Fruit fly (Drosophila melanogaster) S2 (cell line): Measurements from ENCODE around the gene Tmx3.

Experiments
- CG8478 ChIP-seq: fragments of >200 bp; optimal IDR thresholded peaks from 2 replicates; lab custom pipeline; 2018
- CTCF ChIP-seq, 2 experiments: fragments of >200 bp; optimal IDR thresholded peaks; 2 replicates each; lab custom pipeline; 2018

The Tmx3 gene

dm6 chr3L:16217203-16217602 lies 11.7 kb upstream of the Tmx3 start, which contains the start of gene CG13073:
Gene CG13073, minus strand, starts transcription at chr3L:16217303.
- no peak for TF ChIP-seq CTCF (optimal IDR thresholded peaks at IDR 0.05; lab: Kevin White, UChicago)
- TF ChIP-seq CG8478: no peak

- TF ChIP-seq CTCF (optimal IDR thresholded peaks at IDR 0.05; lab: Kevin White, UChicago) (no peak), CG8478 (no peak)
These were observed 11.0 kb upstream of the Tmx3 start for dm6 chr3L:16217935-16218334.

dm6 chr3L:16221278-16221677 lies 7.6 kb upstream of the Tmx3 start:
- no peak for TF ChIP-seq CTCF (optimal IDR thresholded peaks at IDR 0.05; lab: Kevin White, UChicago)
- no peak for TF ChIP-seq CG8478

dm6 chr3L:16221800-16222199 lies 7.1 kb upstream of the Tmx3 start:
- TF ChIP-seq CG8478 (no peak), CTCF (optimal IDR thresholded peaks at IDR 0.05; lab: Kevin White, UChicago) (no peak)

- no peak for TF ChIP-seq CTCF (optimal IDR thresholded peaks at IDR 0.05; lab: Kevin White, UChicago)
- TF ChIP-seq CG8478: no peak
These were observed 3.7 kb upstream of the Tmx3 start for dm6 chr3L:16225175-16225574.

- peak in 1 of 2 experiments; percentile 40 for TF ChIP-seq CTCF (optimal IDR thresholded peaks at IDR 0.05; lab: Kevin White, UChicago)
- TF ChIP-seq CG8478: no peak
These were observed 3.0 kb downstream of the Tmx3 start, which contains the start of the genes PDCD-5 and MED10 for dm6 chr3L:16231857-16232256. Gene PDCD-5, minus strand, starts transcription at chr3L:16232038. Gene MED10, plus strand, starts transcription at chr3L:16232084.

dm6 chr3L:16232924-16233323 lies 4.0 kb downstream of the Tmx3 start, which contains the start of gene Hsc20:
Gene Hsc20, plus strand, starts transcription at chr3L:16233127.
- no peak for TF ChIP-seq CG8478
- no peak for TF ChIP-seq CTCF (optimal IDR thresholded peaks at IDR 0.05; lab: Kevin White, UChicago)

dm6 chr3L:16233850-16234494 lies 5.1 kb downstream of the Tmx3 start:
- TF ChIP-seq CG8478 (no peak), CTCF (optimal IDR thresholded peaks at IDR 0.05; lab: Kevin White, UChicago) (no peak)

dm6 chr3L:16241296-16241695 lies 12.4 kb downstream of the Tmx3 start:
- no peak for TF ChIP-seq CTCF (optimal IDR thresholded peaks at IDR 0.05; lab: Kevin White, UChicago)
- no peak for TF ChIP-seq CG8478

- TF ChIP-seq CG8478: no peak
- TF ChIP-seq CTCF (optimal IDR thresholded peaks at IDR 0.05; lab: Kevin White, UChicago): no peak
These were observed 23.4 kb downstream of the Tmx3 start, which contains the start of gene CG13055 for dm6 chr3L:16252255-16252654. Gene CG13055, minus strand, starts transcription at chr3L:16252355.

- TF ChIP-seq CG8478 (no peak), CTCF (optimal IDR thresholded peaks at IDR 0.05; lab: Kevin White, UChicago) (no peak)
These were observed 28.3 kb downstream of the Tmx3 start, which contains the start of gene CG13054 for dm6 chr3L:16257118-16257627. Gene CG13054, minus strand, starts transcription at chr3L:16257191.

dm6 chr3L:16259552-16259951 lies 30.7 kb downstream of the Tmx3 start, which contains the start of gene CG13053:
Gene CG13053, minus strand, starts transcription at chr3L:16259722.
- TF ChIP-seq CG8478 (no peak), CTCF (optimal IDR thresholded peaks at IDR 0.05; lab: Kevin White, UChicago) (no peak)

- TF ChIP-seq CTCF (optimal IDR thresholded peaks at IDR 0.05; lab: Kevin White, UChicago): no peak
- TF ChIP-seq CG8478: no peak
These were observed 32.6 kb downstream of the Tmx3 start, which contains the start of gene CG34247 for dm6 chr3L:16261505-16261904. Gene CG34247, minus strand, starts transcription at chr3L:16261605.

- TF ChIP-seq CG8478 (no peak), CTCF (optimal IDR thresholded peaks at IDR 0.05; lab: Kevin White, UChicago) (no peak)
These were observed 33.5 kb downstream of the Tmx3 start, which contains the start of gene CG13071 for dm6 chr3L:16262440-16262839. Gene CG13071, plus strand, starts transcription at chr3L:16262740.

- TF ChIP-seq CG8478: no peak
- no peak for TF ChIP-seq CTCF (optimal IDR thresholded peaks at IDR 0.05; lab: Kevin White, UChicago)
These were observed 34.1 kb downstream of the Tmx3 start, which contains the start of gene CG13070 for dm6 chr3L:16263043-16263442. Gene CG13070, plus strand, starts transcription at chr3L:16263343.

dm6 chr3L:16265000-16265399 lies 36.1 kb downstream of the Tmx3 start, which contains the start of the genes CG13051 and CG13069:
Gene CG13051, minus strand, starts transcription at chr3L:16265100.
Gene CG13069, plus strand, starts transcription at chr3L:16265385.
- TF ChIP-seq CTCF (optimal IDR thresholded peaks at IDR 0.05; lab: Kevin White, UChicago): no peak
- TF ChIP-seq CG8478: no peak
